Fruit fly (Drosophila melanogaster): Measurements from ENCODE around the gene Mulk.

Mulk gene

dm6 chr2L:10237725-10238446 lies 32.0 kb upstream of the Mulk start, which contains the start of gene mthl15 (continued):
- TF ChIP-seq CG2712 (tag; optimal IDR thresholded peaks at IDR 0.05) (no peak), CG8478 (optimal IDR thresholded peaks at IDR 0.05) (no peak), emc (GFP tag; optimal IDR thresholded peaks at IDR 0.05) (no peak), CG17568 (GFP tag; optimal IDR thresholded peaks at IDR 0.05) (no peak), Hr78 (GFP tag; optimal IDR thresholded peaks at IDR 0.05) (no peak), corto (GFP tag; optimal IDR thresholded peaks at IDR 0.05) (no peak), peb (GFP tag; IDR thresholded peaks at IDR 0.05) (no peak), Side (GFP tag; optimal IDR thresholded peaks at IDR 0.05) (no peak), CG10462 (GFP tag; optimal IDR thresholded peaks at IDR 0.05) (no peak), Doc3 (GFP tag; IDR thresholded peaks at IDR 0.05; ENCODE audit: partially characterized antibody) (no peak), sug (tag; optimal IDR thresholded peaks at IDR 0.05) (peak; percentile 94), CkIIα-i1 (GFP tag; IDR thresholded peaks at IDR 0.05) (no peak), CG15479 (GFP tag; optimal IDR thresholded peaks at IDR 0.05) (peak; percentile 69), CG2889 (GFP tag; IDR thresholded peaks at IDR 0.05) (no peak), CG13894 (tag; optimal IDR thresholded peaks at IDR 0.05) (no peak), CG34422 (GFP tag; IDR thresholded peaks at IDR 0.05) (no peak), HLHmδ (GFP tag; optimal IDR thresholded peaks at IDR 0.05) (no peak), crp (GFP tag; optimal IDR thresholded peaks at IDR 0.05) (no peak), luna (GFP tag; optimal IDR thresholded peaks at IDR 0.05) (no peak), trh (GFP tag; optimal IDR thresholded peaks at IDR 0.05) (no peak), Dip2 (GFP tag; IDR thresholded peaks at IDR 0.05) (no peak), mam (GFP tag; optimal IDR thresholded peaks at IDR 0.05) (no peak), CG34224 (GFP tag; IDR thresholded peaks at IDR 0.05; ENCODE audit: partially characterized antibody) (no peak), Opbp (GFP tag; IDR thresholded peaks at IDR 0.05; ENCODE audit: partially characterized antibody) (no peak), CrebB (tag; optimal IDR thresholded peaks at IDR 0.05) (no peak), CG33557 (GFP tag; optimal IDR thresholded peaks at IDR 0.05) (peak; percentile 36), CG14667 (GFP tag; IDR thresholded peaks at IDR 0.05) (no peak), Tbp (GFP tag; optimal IDR thresholded peaks at IDR 0.05) (no peak), zen (tag; optimal IDR thresholded peaks at IDR 0.05) (peak; percentile 32), CG12104 (GFP tag; optimal IDR thresholded peaks at IDR 0.05) (no peak), gem (tag; optimal IDR thresholded peaks at IDR 0.05) (no peak), Deaf1 (tag; optimal IDR thresholded peaks at IDR 0.05) (peak; percentile 72), psq (GFP tag; optimal IDR thresholded peaks at IDR 0.05) (no peak), CG1647 (GFP tag; optimal IDR thresholded peaks at IDR 0.05) (no peak), jumu (GFP tag; optimal IDR thresholded peaks at IDR 0.05) (no peak), kni (GFP tag; optimal IDR thresholded peaks at IDR 0.05) (no peak), Blimp-1 (GFP tag; optimal IDR thresholded peaks at IDR 0.05) (no peak), Myb (GFP tag; optimal IDR thresholded peaks at IDR 0.05) (no peak), twi (tag; optimal IDR thresholded peaks at IDR 0.05) (no peak), CG31388 (GFP tag; optimal IDR thresholded peaks at IDR 0.05) (no peak), CG31224 (GFP tag; IDR thresholded peaks at IDR 0.05) (no peak), dpn (GFP tag; optimal IDR thresholded peaks at IDR 0.05) (no peak), Chrac-16 (GFP tag; optimal IDR thresholded peaks at IDR 0.05) (no peak), sima (GFP tag; optimal IDR thresholded peaks at IDR 0.05) (no peak), CG14965 (GFP tag; optimal IDR thresholded peaks at IDR 0.05; ENCODE audit: borderline replicate concordance) (no peak), tgo (GFP tag; IDR thresholded peaks at IDR 0.05) (no peak), hth (optimal IDR thresholded peaks at IDR 0.05) (no peak), Antp (GFP tag; optimal IDR thresholded peaks at IDR 0.05) (no peak), CG10979 (tag; optimal IDR thresholded peaks at IDR 0.05) (no peak), Oli (tag; optimal IDR thresholded peaks at IDR 0.05) (no peak)

All from whole organism, embryonic.